Fruit fly (Drosophila melanogaster) whole organism, wandering third instar larva: ENCODE results near the gene Slob.
A peak's percentile ranks its signal among the peaks of the same experiment; 100 is the strongest.

Source experiments
- Abd-B ChIP-seq: fragments of >200 bp; optimal IDR thresholded peaks from 2 replicates; lab custom pipeline; 2017; ENCODE audit warnings: missing biosample characterization, missing genetic modification characterization
- CG32264 ChIP-seq: fragments of 200-800 bp; sonication (Bioruptor generic); optimal IDR thresholded peaks from 2 replicates; lab custom pipeline; 2016; ENCODE audit warnings: missing biosample characterization, missing genetic modification characterization
- CG9705 ChIP-seq: fragments of 200-800 bp; sonication (Bioruptor generic); optimal IDR thresholded peaks from 2 replicates; lab custom pipeline; 2018; ENCODE audit warnings: missing biosample characterization, mild to moderate bottlenecking, missing genetic modification characterization
- CrebA ChIP-seq: fragments of 200-800 bp; sonication (Bioruptor generic); optimal IDR thresholded peaks from 2 replicates; lab custom pipeline; 2016; ENCODE audit warnings: missing biosample characterization, mild to moderate bottlenecking, missing genetic modification characterization, borderline replicate concordance
- Dfd ChIP-seq: fragments of >200 bp; optimal IDR thresholded peaks from 2 replicates; lab custom pipeline; 2017; ENCODE audit warnings: missing biosample characterization, missing genetic modification characterization
- Dif ChIP-seq: fragments of 200-275, 200-300 bp; sonication (Bioruptor generic); optimal IDR thresholded peaks from 2 replicates; lab custom pipeline; 2018; ENCODE audit warnings: missing biosample characterization, missing genetic modification characterization; ENCODE audit not compliant: partially characterized antibody
- GATAd ChIP-seq: sonication (Bioruptor generic); optimal IDR thresholded peaks from 2 replicates; lab custom pipeline; 2016; ENCODE audit warnings: missing biosample characterization, missing genetic modification characterization
- HLH106 ChIP-seq: fragments of 200-800 bp; optimal IDR thresholded peaks from 3 replicates; lab custom pipeline; 2019; ENCODE audit warnings: missing biosample characterization, mild to moderate bottlenecking, missing genetic modification characterization, moderate library complexity
- Hnf4 ChIP-seq: fragments of 200-800 bp; sonication (Bioruptor generic); optimal IDR thresholded peaks from 2 replicates; lab custom pipeline; 2016; ENCODE audit warnings: missing biosample characterization, mild to moderate bottlenecking, missing genetic modification characterization
- Hr78 ChIP-seq: fragments of >200 bp; optimal IDR thresholded peaks from 2 replicates; lab custom pipeline; 2017; ENCODE audit warnings: missing biosample characterization, missing genetic modification characterization
- Hr83 ChIP-seq: fragments of 200-300 bp; sonication (Bioruptor generic); optimal IDR thresholded peaks from 2 replicates; lab custom pipeline; 2016; ENCODE audit warnings: missing biosample characterization, mild to moderate bottlenecking, missing genetic modification characterization, moderate library complexity; ENCODE audit not compliant: poor library complexity, severe bottlenecking
- Jra ChIP-seq: sonication (Bioruptor generic); optimal IDR thresholded peaks from 2 replicates; lab custom pipeline; 2016; ENCODE audit warnings: missing biosample characterization, missing genetic modification characterization
- Mio ChIP-seq: sonication (Bioruptor generic); optimal IDR thresholded peaks from 2 replicates; lab custom pipeline; 2016; ENCODE audit warnings: missing biosample characterization, missing genetic modification characterization
- Myc ChIP-seq: fragments of >200 bp; optimal IDR thresholded peaks from 2 replicates; lab custom pipeline; 2017
- OdsH ChIP-seq: fragments of 200-800 bp; sonication (Bioruptor generic); optimal IDR thresholded peaks from 2 replicates; lab custom pipeline; 2016; ENCODE audit warnings: missing biosample characterization, mild to moderate bottlenecking, missing genetic modification characterization
- Rel ChIP-seq, 2 experiments: fragments of 200-800 bp; sonication (Bioruptor generic) in 1 of 2; optimal IDR thresholded peaks; 2 replicates in 1 of 2; 3 replicates in 1 of 2; lab custom pipeline; 2016 to 2019; ENCODE audit warnings: mild to moderate bottlenecking in 2 of 2, missing biosample characterization in 2 of 2, missing genetic modification characterization in 2 of 2, moderate library complexity in 1 of 2
- Sp1 ChIP-seq: fragments of 200-800 bp; sonication (Bioruptor generic); optimal IDR thresholded peaks from 3 replicates; lab custom pipeline; 2019; ENCODE audit warnings: missing biosample characterization, mild to moderate bottlenecking, missing genetic modification characterization, moderate library complexity
- Vsx2 ChIP-seq: fragments of 200-300, 225-300 bp; sonication (Bioruptor generic); optimal IDR thresholded peaks from 2 replicates; lab custom pipeline; 2018; ENCODE audit warnings: missing biosample characterization, missing genetic modification characterization; ENCODE audit not compliant: partially characterized antibody
- br ChIP-seq: fragments of 200-800 bp; sonication (Bioruptor generic); optimal IDR thresholded peaks from 2 replicates; lab custom pipeline; 2016; ENCODE audit warnings: missing biosample characterization, missing genetic modification characterization
- dl ChIP-seq, 2 experiments: fragments of 175-275, 200-275 bp in 1 of 2; fragments of 200-275 bp in 1 of 2; sonication (Bioruptor generic); optimal IDR thresholded peaks; lab custom pipeline; 2018; ENCODE audit warnings: mild to moderate bottlenecking in 2 of 2, missing biosample characterization in 2 of 2, missing genetic modification characterization in 2 of 2, moderate library complexity in 2 of 2; ENCODE audit not compliant: partially characterized antibody in 2 of 2, insufficient read depth in 1 of 2
- dmrt93B ChIP-seq: fragments of 200-800 bp; sonication (Bioruptor generic); optimal IDR thresholded peaks from 2 replicates; lab custom pipeline; 2018; ENCODE audit warnings: missing biosample characterization, mild to moderate bottlenecking, missing genetic modification characterization
- ey ChIP-seq: fragments of 200-800 bp; sonication (Bioruptor generic); optimal IDR thresholded peaks from 2 replicates; lab custom pipeline; 2016; ENCODE audit warnings: missing biosample characterization, missing genetic modification characterization
- fru ChIP-seq: fragments of 200-800 bp; sonication (Bioruptor generic); optimal IDR thresholded peaks from 3 replicates; lab custom pipeline; 2016; ENCODE audit warnings: missing biosample characterization, mild to moderate bottlenecking, missing genetic modification characterization
- h ChIP-seq: fragments of 200-800 bp; sonication (Bioruptor generic); optimal IDR thresholded peaks from 3 replicates; lab custom pipeline; 2016; ENCODE audit warnings: missing biosample characterization, mild to moderate bottlenecking, missing genetic modification characterization
- jim ChIP-seq: fragments of 175-275, 200-325 bp; sonication (Bioruptor generic); optimal IDR thresholded peaks from 2 replicates; lab custom pipeline; 2016; ENCODE audit warnings: missing biosample characterization, mild to moderate bottlenecking, missing genetic modification characterization
- lola ChIP-seq: fragments of >200 bp; optimal IDR thresholded peaks from 2 replicates; lab custom pipeline; 2017; ENCODE audit warnings: missing biosample characterization, missing genetic modification characterization
- pan ChIP-seq: fragments of >200 bp; optimal IDR thresholded peaks from 2 replicates; lab custom pipeline; 2017
- psq ChIP-seq: fragments of 200-800 bp; sonication (Bioruptor generic); optimal IDR thresholded peaks from 3 replicates; lab custom pipeline; 2017; ENCODE audit warnings: missing biosample characterization, mild to moderate bottlenecking, missing genetic modification characterization, moderate library complexity
- rgr ChIP-seq: fragments of 200-800 bp; sonication (Bioruptor generic); optimal IDR thresholded peaks from 3 replicates; lab custom pipeline; 2016; ENCODE audit warnings: missing biosample characterization, mild to moderate bottlenecking, missing genetic modification characterization
- sage ChIP-seq: fragments of 200-800 bp; sonication (Bioruptor generic); optimal IDR thresholded peaks from 2 replicates; lab custom pipeline; 2016; ENCODE audit warnings: missing biosample characterization, mild to moderate bottlenecking, missing genetic modification characterization
- sv ChIP-seq: fragments of 200-800 bp; sonication (Bioruptor generic); optimal IDR thresholded peaks from 3 replicates; lab custom pipeline; 2016; ENCODE audit warnings: missing biosample characterization, missing genetic modification characterization
- tai ChIP-seq: sonication (Bioruptor generic); optimal IDR thresholded peaks from 2 replicates; lab custom pipeline; 2016; ENCODE audit warnings: missing biosample characterization, missing genetic modification characterization
- woc ChIP-seq: sonication (Bioruptor generic); optimal IDR thresholded peaks from 2 replicates; lab custom pipeline; 2016; ENCODE audit warnings: missing biosample characterization, mild to moderate bottlenecking, missing genetic modification characterization

The Slob gene

DNA sequence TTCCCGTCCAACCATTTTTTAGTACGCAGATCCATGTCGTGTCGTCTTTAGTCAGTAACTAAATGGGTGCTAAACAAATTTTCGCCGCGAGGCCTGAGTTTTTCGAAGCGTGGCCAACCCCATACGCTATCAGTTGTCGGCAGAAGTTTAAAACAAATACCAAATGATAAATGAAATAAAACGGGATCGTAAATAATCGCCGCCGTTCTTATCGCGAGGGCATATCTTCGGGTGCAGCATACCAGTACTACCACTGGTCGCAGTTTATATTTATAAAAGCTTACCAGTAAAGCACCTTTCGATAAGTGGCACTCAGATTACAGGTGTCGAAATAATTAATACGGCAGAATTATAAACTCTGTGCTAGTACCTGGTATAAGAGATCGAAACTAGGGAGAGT, 10.4 kb upstream of the Slob start:
- TF ChIP-seq CrebA (GFP tag; lab: Kevin White, UChicago) (peak; percentile 50), h (peak; percentile 69), Rel (GFP tag; optimal IDR thresholded peaks at IDR 0.05; lab: Kevin White, UChicago) (no peak), Rel (tag; optimal IDR thresholded peaks at IDR 0.05; lab: Kevin White, UChicago) (peak; percentile 35), Vsx2 (GFP tag; lab: Kevin White, UChicago) (no peak)

DNA sequence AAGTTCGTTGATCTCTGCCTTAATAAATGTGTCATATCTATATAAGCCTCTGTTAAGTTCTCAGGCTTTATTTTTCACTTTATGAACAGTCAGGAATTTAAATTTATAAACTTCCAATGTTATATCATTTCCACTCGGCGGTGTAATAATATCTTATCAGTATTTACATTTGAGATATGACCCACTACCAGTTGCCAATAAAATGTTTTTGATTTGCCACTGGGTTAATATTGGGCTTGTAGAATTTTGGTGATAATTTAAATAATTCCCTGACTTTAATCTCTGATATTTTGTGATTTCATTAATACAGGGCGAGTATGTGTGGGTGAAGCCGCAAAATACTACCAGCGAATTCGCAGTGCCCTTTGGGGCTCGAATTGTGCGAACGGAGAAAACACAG, 5.4 kb upstream of the Slob start:
- TF ChIP-seq Dif (no peak), CG9705 (GFP tag; lab: Kevin White, UChicago) (no peak), h (no peak), Hr78 (GFP tag; lab: Kevin White, UChicago) (no peak), Abd-B (GFP tag; lab: Kevin White, UChicago) (no peak), HLH106 (no peak), woc (GFP tag; lab: Kevin White, UChicago) (no peak), GATAd (GFP tag; lab: Kevin White, UChicago) (no peak), Jra (GFP tag; lab: Kevin White, UChicago) (no peak), tai (no peak), sage (GFP tag; lab: Kevin White, UChicago) (no peak), Dfd (no peak), Rel (GFP tag; optimal IDR thresholded peaks at IDR 0.05; lab: Kevin White, UChicago) (no peak), Rel (tag; optimal IDR thresholded peaks at IDR 0.05; lab: Kevin White, UChicago) (no peak), CrebA (GFP tag; lab: Kevin White, UChicago) (no peak), Hr83 (GFP tag; lab: Kevin White, UChicago) (no peak), pan (no peak), br (no peak), Hnf4 (GFP tag; lab: Kevin White, UChicago) (no peak), sv (GFP tag; lab: Kevin White, UChicago) (no peak), dl (GFP tag; optimal IDR thresholded peaks at IDR 0.05; lab: Kevin White, UChicago; ENCODE audit: insufficient read depth in 1 of 2, partially characterized antibody in 2 of 2) (no peak)

DNA sequence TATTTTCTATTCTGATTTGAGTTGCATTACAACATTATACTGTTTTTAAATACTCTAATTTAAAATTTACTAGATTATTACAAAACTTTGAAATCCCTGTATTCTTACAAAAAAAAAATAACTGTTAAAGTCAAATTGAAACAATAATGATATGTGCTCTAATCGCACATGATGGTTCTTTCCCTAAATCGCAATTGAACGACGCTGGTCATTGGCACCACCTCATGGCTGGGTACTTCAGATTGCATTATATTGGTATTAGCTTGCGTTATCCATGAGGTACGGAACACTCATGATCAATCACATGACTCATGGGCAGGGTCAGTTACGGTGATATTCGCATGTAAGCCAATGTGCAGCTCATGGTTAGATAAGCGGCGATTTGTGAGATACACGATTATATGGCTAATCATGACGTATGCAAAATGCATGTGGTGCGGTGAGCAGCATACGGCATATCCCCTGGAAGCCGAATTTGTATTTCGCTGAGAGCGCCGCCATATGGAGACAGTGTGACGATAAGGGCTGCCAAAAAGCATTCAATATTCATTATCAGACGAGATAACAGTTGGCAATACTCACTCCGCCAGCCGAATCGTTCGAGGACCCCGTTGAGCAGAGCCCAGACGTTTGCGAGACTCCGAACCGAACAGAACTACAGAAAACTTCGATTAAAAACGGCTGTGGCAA, 3.4 kb upstream of the Slob start:
- TF ChIP-seq Dif (peak; percentile 26), rgr (GFP tag; lab: Kevin White, UChicago) (peak; percentile 43), CG32264 (GFP tag; lab: Kevin White, UChicago) (no peak), Myc (lab: Kevin White, UChicago) (no peak), h (peak; percentile 46), CrebA (GFP tag; lab: Kevin White, UChicago) (no peak), psq (GFP tag; lab: Kevin White, UChicago) (no peak), Jra (GFP tag; lab: Kevin White, UChicago) (peak; percentile 32), GATAd (GFP tag; lab: Kevin White, UChicago) (no peak), br (peak; percentile 15), HLH106 (no peak), sage (GFP tag; lab: Kevin White, UChicago) (no peak), woc (GFP tag; lab: Kevin White, UChicago) (no peak), jim (GFP tag; lab: Kevin White, UChicago) (no peak), Rel (GFP tag; optimal IDR thresholded peaks at IDR 0.05; lab: Kevin White, UChicago) (no peak), Rel (tag; optimal IDR thresholded peaks at IDR 0.05; lab: Kevin White, UChicago) (peak; percentile 99), pan (no peak), Mio (GFP tag; lab: Kevin White, UChicago) (no peak), OdsH (GFP tag; lab: Kevin White, UChicago) (no peak), Hr83 (GFP tag; lab: Kevin White, UChicago) (peak; percentile 19), Dfd (no peak), dmrt93B (GFP tag; lab: Kevin White, UChicago) (no peak), Sp1 (no peak), ey (GFP tag; lab: Kevin White, UChicago) (no peak), Vsx2 (GFP tag; lab: Kevin White, UChicago) (peak; percentile 87), fru (GFP tag; lab: Kevin White, UChicago) (no peak), lola (GFP tag; lab: Kevin White, UChicago) (no peak)
